Worm (Caenorhabditis elegans) whole organism, midembryonic: Measurements from ENCODE around the gene Y49E10.30.
"Not testable (repeated sequence)": the region's sequence is repeated elsewhere in the genome, so short reads cannot be mapped to it uniquely, and the experiment has no call there.

ENCODE experiments used
- flt-1 ChIP-seq: fragments of 200-800 bp; sonication (Bioruptor generic); IDR thresholded peaks from 2 replicates; pipeline ENCODE4 v1.3.6; 2022; ENCODE audit warnings: missing genetic modification characterization, missing compliant biosample characterization
- klf-2 ChIP-seq: fragments of 200-800 bp; sonication (Bioruptor generic); conservative IDR thresholded peaks from 2 replicates; pipeline ENCODE4 v1.3.6; 2022; ENCODE audit warnings: missing genetic modification reagents, missing genetic modification characterization, missing compliant biosample characterization

DNA sequence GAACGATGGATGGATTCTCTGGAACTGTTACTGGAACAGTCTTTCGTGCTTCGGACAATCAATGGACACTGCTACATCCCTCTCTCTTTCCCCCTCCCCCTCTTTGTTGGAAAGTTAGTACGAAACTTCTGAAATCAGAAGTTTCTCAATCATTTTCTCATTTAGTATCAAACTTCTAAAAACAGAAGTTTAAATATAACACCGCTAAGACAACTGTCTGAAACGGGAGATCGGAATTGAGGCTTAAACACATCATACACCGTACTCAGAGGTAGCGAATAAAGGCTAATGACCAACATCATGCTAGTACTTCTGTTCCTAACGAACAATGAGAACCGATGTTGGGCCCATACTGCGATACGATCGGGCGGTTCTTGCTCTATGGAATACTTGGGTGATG, at the start of gene Y49E10.30:
- TF ChIP-seq klf-2; flt-1 (GFP tag; lab: Robert Waterston, UW): not testable (repeated sequence)
